Worm (Caenorhabditis elegans): Measurements from ENCODE around the gene unc-43.

The unc-43 gene

ce11 chrIV:10388263-10388662, 38.2 kb upstream of the unc-43 start, which contains the start of gene R10H10.3:
Gene R10H10.3, plus strand, starts transcription at chrIV:10388505.
- TF ChIP-seq sem-4 (tag; optimal IDR thresholded peaks at IDR 0.05) (no peak), nhr-6 (tag; optimal IDR thresholded peaks at IDR 0.05) (no peak), fos-1 (tag; optimal IDR thresholded peaks at IDR 0.05) (peak; percentile 89), mab-5 (tag; optimal IDR thresholded peaks at IDR 0.05) (no peak), peb-1 (tag; optimal IDR thresholded peaks at IDR 0.05) (no peak), nhr-129 (tag; optimal IDR thresholded peaks at IDR 0.05) (no peak)

ce11 chrIV:10387113-10387512, 37.1 kb upstream of the unc-43 start, which contains the start of gene nfu-1:
Gene nfu-1, plus strand, starts transcription at chrIV:10387413.
- TF ChIP-seq sma-9 (GFP tag; optimal IDR thresholded peaks at IDR 0.05), result no peak
- no peak for TF ChIP-seq sma-9 (tag; optimal IDR thresholded peaks at IDR 0.05)
- TF ChIP-seq ztf-11 (tag; optimal IDR thresholded peaks at IDR 0.05), result no peak
- no peak for TF ChIP-seq Y55F3AM.14 (GFP tag; optimal IDR thresholded peaks at IDR 0.05)
- TF ChIP-seq nhr-12 (tag; optimal IDR thresholded peaks at IDR 0.05), result no peak
- TF ChIP-seq egl-27 (tag; optimal IDR thresholded peaks at IDR 0.05), result no peak
- no peak for TF ChIP-seq ceh-16 (tag; optimal IDR thresholded peaks at IDR 0.05)
- no peak for TF ChIP-seq nhr-77 (tag; optimal IDR thresholded peaks at IDR 0.05)
- TF ChIP-seq fos-1 (tag; optimal IDR thresholded peaks at IDR 0.05), result no peak
- TF ChIP-seq mbf-1 (tag; optimal IDR thresholded peaks at IDR 0.05), result no peak

ce11 chrIV:10382894-10383293, 32.9 kb upstream of the unc-43 start:
- TF ChIP-seq nhr-25 (tag; optimal IDR thresholded peaks at IDR 0.05) (no peak), fos-1 (tag; optimal IDR thresholded peaks at IDR 0.05) (no peak), lin-11 (tag; optimal IDR thresholded peaks at IDR 0.05) (no peak), nhr-6 (tag; optimal IDR thresholded peaks at IDR 0.05) (no peak), Y55F3AM.14 (GFP tag; optimal IDR thresholded peaks at IDR 0.05) (no peak), lsy-2 (tag; optimal IDR thresholded peaks at IDR 0.05) (no peak), unc-55 (GFP tag; optimal IDR thresholded peaks at IDR 0.05) (no peak), gmeb-1 (tag; optimal IDR thresholded peaks at IDR 0.05) (no peak), ceh-82 (tag; optimal IDR thresholded peaks at IDR 0.05) (no peak), F13H6.1 (tag; optimal IDR thresholded peaks at IDR 0.05) (no peak), mab-5 (tag; optimal IDR thresholded peaks at IDR 0.05) (no peak), sma-3 (GFP tag; optimal IDR thresholded peaks at IDR 0.05) (no peak), nhr-21 (tag; optimal IDR thresholded peaks at IDR 0.05) (no peak), ZK546.5 (tag; optimal IDR thresholded peaks at IDR 0.05) (no peak)

- TF ChIP-seq nhr-21 (tag; optimal IDR thresholded peaks at IDR 0.05) (no peak), R02D3.7 (tag; optimal IDR thresholded peaks at IDR 0.05) (no peak), F13H6.1 (tag; optimal IDR thresholded peaks at IDR 0.05) (no peak), lin-11 (tag; optimal IDR thresholded peaks at IDR 0.05) (no peak), sem-4 (tag; optimal IDR thresholded peaks at IDR 0.05) (no peak), mbf-1 (tag; optimal IDR thresholded peaks at IDR 0.05) (no peak), blmp-1 (tag; optimal IDR thresholded peaks at IDR 0.05; ENCODE audit: insufficient read depth) (no peak), mdl-1 (tag; optimal IDR thresholded peaks at IDR 0.05) (no peak), unc-39 (tag; optimal IDR thresholded peaks at IDR 0.05) (no peak), aly-2 (tag; optimal IDR thresholded peaks at IDR 0.05) (no peak)
These were observed 31.0 kb upstream of the unc-43 start for ce11 chrIV:10381035-10381434.

- TF ChIP-seq sma-9 (GFP tag; optimal IDR thresholded peaks at IDR 0.05) (peak; percentile 63), sma-9 (tag; optimal IDR thresholded peaks at IDR 0.05) (no peak), unc-62 (GFP tag; optimal IDR thresholded peaks at IDR 0.05) (no peak), lsy-2 (tag; optimal IDR thresholded peaks at IDR 0.05) (peak in 1 of 2 experiments; percentile 65), sma-3 (GFP tag; optimal IDR thresholded peaks at IDR 0.05) (peak; percentile 53), egl-27 (tag; optimal IDR thresholded peaks at IDR 0.05) (no peak), ztf-11 (tag; optimal IDR thresholded peaks at IDR 0.05) (no peak), sem-4 (tag; optimal IDR thresholded peaks at IDR 0.05) (peak; percentile 23), C34F6.9 (tag; optimal IDR thresholded peaks at IDR 0.05) (peak; percentile 79), snpc-4 (tag; optimal IDR thresholded peaks at IDR 0.05) (peak; percentile 24), nhr-10 (tag; optimal IDR thresholded peaks at IDR 0.05) (no peak), mdl-1 (tag; optimal IDR thresholded peaks at IDR 0.05) (peak; percentile 1 to 76), nhr-21 (tag; optimal IDR thresholded peaks at IDR 0.05) (peak; percentile 71), peb-1 (tag; optimal IDR thresholded peaks at IDR 0.05) (no peak), nhr-25 (tag; optimal IDR thresholded peaks at IDR 0.05) (peak; percentile 55), lin-11 (tag; optimal IDR thresholded peaks at IDR 0.05) (peak; percentile 40), crh-2 (tag; optimal IDR thresholded peaks at IDR 0.05) (peak; percentile 41), nhr-129 (tag; optimal IDR thresholded peaks at IDR 0.05) (peak; percentile 66)
These were observed 30.6 kb upstream of the unc-43 start for ce11 chrIV:10380626-10381025.

Data from whole organism, L2 larva.